Fruit fly (Drosophila melanogaster) whole organism, embryonic: ENCODE data around the gene mio.

Experiments
- BEAF-32 ChIP-seq: fragments of 200-800 bp; sonication (Bioruptor generic); optimal IDR thresholded peaks from 3 replicates; lab custom pipeline; 2017; ENCODE audit warnings: missing biosample characterization, missing genetic modification characterization, mild to moderate bottlenecking, moderate library complexity, missing genetic modification reagents
- Blimp-1 ChIP-seq: fragments of 200-800 bp; sonication (Bioruptor generic); optimal IDR thresholded peaks from 3 replicates; lab custom pipeline; 2018; ENCODE audit warnings: missing biosample characterization, missing genetic modification characterization, mild to moderate bottlenecking, moderate library complexity, missing genetic modification reagents
- CG10366 ChIP-seq: fragments of 200-800 bp; sonication (Bioruptor generic); IDR thresholded peaks from 2 replicates; pipeline ENCODE4 v1.3.6; 2022; ENCODE audit warnings: missing biosample characterization, missing genetic modification characterization
- CG11085 ChIP-seq: fragments of 200-800 bp; sonication (Bioruptor generic); IDR thresholded peaks from 2 replicates; pipeline ENCODE4 v1.3.6; 2022; ENCODE audit warnings: missing biosample characterization, missing genetic modification characterization
- CG13775 ChIP-seq: fragments of 200-800 bp; sonication (Bioruptor generic); optimal IDR thresholded peaks from 3 replicates; lab custom pipeline; 2017; ENCODE audit warnings: missing biosample characterization, mild to moderate bottlenecking, missing genetic modification characterization
- CG15601 ChIP-seq: fragments of 200-800 bp; sonication (Bioruptor generic); optimal IDR thresholded peaks from 3 replicates; lab custom pipeline; 2019; ENCODE audit warnings: missing biosample characterization, mild to moderate bottlenecking, missing genetic modification characterization, moderate library complexity
- CG16779 ChIP-seq: fragments of 200-800 bp; sonication (Bioruptor generic); IDR thresholded peaks from 2 replicates; pipeline ENCODE4 v1.3.6; 2022; ENCODE audit warnings: missing biosample characterization, missing genetic modification characterization
- CG16863 ChIP-seq: fragments of 200-800 bp; sonication (Bioruptor generic); optimal IDR thresholded peaks from 3 replicates; lab custom pipeline; 2016; ENCODE audit warnings: missing biosample characterization, missing genetic modification characterization
- CG17568 ChIP-seq: fragments of 200-800 bp; sonication (Bioruptor generic); optimal IDR thresholded peaks from 2 replicates; lab custom pipeline; 2018; ENCODE audit warnings: missing biosample characterization, mild to moderate bottlenecking, missing genetic modification characterization, moderate library complexity
- CG2120 ChIP-seq: fragments of 200-800 bp; sonication (Bioruptor generic); optimal IDR thresholded peaks from 3 replicates; lab custom pipeline; 2016; ENCODE audit warnings: missing biosample characterization, missing genetic modification characterization
- CG2199 ChIP-seq: fragments of 200-800 bp; sonication (Bioruptor generic); IDR thresholded peaks from 3 replicates; pipeline ENCODE4 v1.3.6; 2022; ENCODE audit warnings: missing biosample characterization, missing genetic modification characterization
- CG33557 ChIP-seq: fragments of 200-800 bp; sonication (Bioruptor generic); optimal IDR thresholded peaks from 2 replicates; lab custom pipeline; 2019; ENCODE audit warnings: missing biosample characterization, mild to moderate bottlenecking, missing genetic modification characterization, moderate library complexity
- CG3995 ChIP-seq: fragments of 200-800 bp; sonication (Bioruptor generic); optimal IDR thresholded peaks from 3 replicates; lab custom pipeline; 2016; ENCODE audit warnings: missing biosample characterization, missing genetic modification characterization
- CG6791 ChIP-seq: fragments of 200-800 bp; sonication (Bioruptor generic); IDR thresholded peaks from 3 replicates; pipeline ENCODE4 v1.3.6; 2022; ENCODE audit warnings: missing biosample characterization, missing genetic modification characterization; ENCODE audit not compliant: partially characterized antibody
- CG7271 ChIP-seq: fragments of 200-800 bp; sonication (Bioruptor generic); optimal IDR thresholded peaks from 2 replicates; lab custom pipeline; 2018; ENCODE audit warnings: missing biosample characterization, mild to moderate bottlenecking, missing genetic modification characterization, moderate library complexity
- CG8290 ChIP-seq, 3 experiments: fragments of 200-800 bp; sonication (Bioruptor generic); optimal IDR thresholded peaks; 2 replicates each; lab custom pipeline; 2016 to 2019; ENCODE audit warnings: missing biosample characterization in 3 of 3, missing genetic modification characterization in 3 of 3, mild to moderate bottlenecking in 2 of 3, moderate library complexity in 1 of 3
- CG8388 ChIP-seq: fragments of 200-800 bp; sonication (Bioruptor generic); optimal IDR thresholded peaks from 2 replicates; lab custom pipeline; 2019; ENCODE audit warnings: missing biosample characterization, mild to moderate bottlenecking, missing genetic modification characterization, moderate library complexity
- D ChIP-seq, 2 experiments: fragments of 200-800 bp in 1 of 2; fragments of >200 bp in 1 of 2; sonication (Bioruptor generic) in 1 of 2; optimal IDR thresholded peaks; 2 replicates in 1 of 2; 3 replicates in 1 of 2; lab custom pipeline; 2017; ENCODE audit warnings: mild to moderate bottlenecking in 1 of 2, missing biosample characterization in 1 of 2, missing genetic modification characterization in 1 of 2, missing genetic modification reagents in 1 of 2
- Drgx ChIP-seq: fragments of 200-800 bp; sonication (Bioruptor generic); IDR thresholded peaks from 2 replicates; pipeline ENCODE4 v1.3.6; 2022; ENCODE audit warnings: missing biosample characterization, missing genetic modification characterization
- E2f2 ChIP-seq: fragments of 200-800 bp; sonication (Bioruptor generic); IDR thresholded peaks from 2 replicates; pipeline ENCODE4 v1.3.6; 2022; ENCODE audit warnings: missing biosample characterization, missing genetic modification characterization
- Fer1 ChIP-seq: fragments of 200-800 bp; sonication (Bioruptor generic); optimal IDR thresholded peaks from 2 replicates; lab custom pipeline; 2017; ENCODE audit warnings: missing biosample characterization, mild to moderate bottlenecking, missing genetic modification characterization
- Gsc ChIP-seq: fragments of 200-800 bp; sonication (Bioruptor generic); IDR thresholded peaks from 2 replicates; pipeline ENCODE4 v1.3.6; 2022; ENCODE audit warnings: missing biosample characterization, missing genetic modification characterization
- Gug ChIP-seq: fragments of 200-800 bp; sonication (Bioruptor generic); IDR thresholded peaks from 4 replicates; pipeline ENCODE4 v1.3.6; 2022; ENCODE audit warnings: missing biosample characterization, missing genetic modification characterization
- Kr ChIP-seq: fragments of 200-800 bp; sonication (Bioruptor generic); optimal IDR thresholded peaks from 2 replicates; lab custom pipeline; 2017; ENCODE audit warnings: missing biosample characterization, mild to moderate bottlenecking, missing genetic modification characterization
- MBD-R2 ChIP-seq: fragments of 200-800 bp; sonication (Bioruptor generic); IDR thresholded peaks from 2 replicates; pipeline ENCODE4 v1.3.6; 2022; ENCODE audit warnings: missing biosample characterization, missing genetic modification characterization
- Neu2 ChIP-seq: fragments of 200-800 bp; sonication (Bioruptor generic); optimal IDR thresholded peaks from 3 replicates; lab custom pipeline; 2016; ENCODE audit warnings: missing biosample characterization, missing genetic modification characterization, borderline replicate concordance
- Oaz ChIP-seq: fragments of 200-800 bp; sonication (Bioruptor generic); IDR thresholded peaks from 2 replicates; pipeline ENCODE4 v1.3.6; 2022; ENCODE audit warnings: missing biosample characterization, missing genetic modification characterization
- Ravus ChIP-seq: fragments of 200-800 bp; sonication (Bioruptor generic); IDR thresholded peaks from 2 replicates; pipeline ENCODE4 v1.3.6; 2022; ENCODE audit warnings: missing biosample characterization, missing genetic modification characterization
- bsh ChIP-seq, 2 experiments: fragments of 200-800 bp; sonication (Bioruptor generic); optimal IDR thresholded peaks; 2 replicates each; lab custom pipeline; 2017 to 2018; ENCODE audit warnings: mild to moderate bottlenecking in 2 of 2, missing biosample characterization in 2 of 2, missing genetic modification characterization in 2 of 2, moderate library complexity in 1 of 2
- cg ChIP-seq: fragments of 200-800 bp; sonication (Bioruptor generic); optimal IDR thresholded peaks from 3 replicates; lab custom pipeline; 2019; ENCODE audit warnings: missing biosample characterization, mild to moderate bottlenecking, missing genetic modification characterization, moderate library complexity
- chif ChIP-seq, 2 experiments: fragments of 200-800 bp; sonication (Bioruptor generic); optimal IDR thresholded peaks; 3 replicates each; lab custom pipeline; 2016; ENCODE audit warnings: missing biosample characterization in 2 of 2, missing genetic modification characterization in 2 of 2
- dimm ChIP-seq: fragments of 200-800 bp; sonication (Bioruptor generic); IDR thresholded peaks from 2 replicates; pipeline ENCODE4 v1.3.6; 2022; ENCODE audit warnings: missing biosample characterization, missing genetic modification characterization
- dm ChIP-seq: fragments of 200-800 bp; sonication (Bioruptor generic); optimal IDR thresholded peaks from 3 replicates; lab custom pipeline; 2016; ENCODE audit warnings: missing biosample characterization, missing genetic modification characterization
- dmrt11E ChIP-seq: fragments of 200-800 bp; sonication (Bioruptor generic); optimal IDR thresholded peaks from 3 replicates; lab custom pipeline; 2018; ENCODE audit warnings: missing biosample characterization, mild to moderate bottlenecking, missing genetic modification characterization, moderate library complexity
- fd3F ChIP-seq: fragments of 200-800 bp; sonication (Bioruptor generic); optimal IDR thresholded peaks from 2 replicates; lab custom pipeline; 2018; ENCODE audit warnings: missing biosample characterization, mild to moderate bottlenecking, missing genetic modification characterization, moderate library complexity
- ftz-f1 ChIP-seq: fragments of 200-800 bp; sonication (Bioruptor generic); optimal IDR thresholded peaks from 2 replicates; lab custom pipeline; 2016; ENCODE audit warnings: missing biosample characterization, missing genetic modification characterization
- jumu ChIP-seq: fragments of 200-800 bp; sonication (Bioruptor generic); optimal IDR thresholded peaks from 3 replicates; lab custom pipeline; 2016; ENCODE audit warnings: missing biosample characterization, missing genetic modification characterization
- knrl ChIP-seq: fragments of 200-800 bp; sonication (Bioruptor generic); IDR thresholded peaks from 3 replicates; pipeline ENCODE4 v1.3.6; 2022; ENCODE audit warnings: missing biosample characterization, missing genetic modification characterization; ENCODE audit not compliant: partially characterized antibody
- lab ChIP-seq: fragments of 200-800 bp; sonication (Bioruptor generic); optimal IDR thresholded peaks from 3 replicates; lab custom pipeline; 2017; ENCODE audit warnings: missing biosample characterization, missing genetic modification characterization, mild to moderate bottlenecking, moderate library complexity, missing genetic modification reagents
- lbe ChIP-seq: fragments of 200-800 bp; sonication (Bioruptor generic); optimal IDR thresholded peaks from 2 replicates; lab custom pipeline; 2016; ENCODE audit warnings: missing biosample characterization, mild to moderate bottlenecking, missing genetic modification characterization
- odd ChIP-seq: fragments of 200-800 bp; sonication (Bioruptor generic); optimal IDR thresholded peaks from 2 replicates; lab custom pipeline; 2017; ENCODE audit warnings: missing biosample characterization, mild to moderate bottlenecking, missing genetic modification characterization
- pb ChIP-seq: fragments of 200-800 bp; sonication (Bioruptor generic); optimal IDR thresholded peaks from 3 replicates; lab custom pipeline; 2016; ENCODE audit warnings: missing biosample characterization, missing genetic modification characterization
- peb ChIP-seq: fragments of 200-800 bp; sonication (Bioruptor generic); IDR thresholded peaks from 2 replicates; pipeline ENCODE4 v1.3.6; 2022; ENCODE audit warnings: missing biosample characterization, missing genetic modification characterization
- pho ChIP-seq: fragments of 200-800 bp; sonication (Bioruptor generic); optimal IDR thresholded peaks from 2 replicates; lab custom pipeline; 2016; ENCODE audit warnings: missing biosample characterization, missing genetic modification characterization
- row ChIP-seq: fragments of 200-800 bp; sonication (Bioruptor generic); IDR thresholded peaks from 3 replicates; pipeline ENCODE4 v1.3.6; 2022; ENCODE audit warnings: missing biosample characterization, missing genetic modification characterization
- so ChIP-seq: fragments of 200-800 bp; sonication (Bioruptor generic); IDR thresholded peaks from 3 replicates; pipeline ENCODE4 v1.3.6; 2022; ENCODE audit warnings: missing biosample characterization, missing genetic modification characterization
- ssp ChIP-seq: fragments of 200-800 bp; sonication (Bioruptor generic); IDR thresholded peaks from 2 replicates; pipeline ENCODE4 v1.3.6; 2022; ENCODE audit warnings: missing biosample characterization, missing genetic modification characterization
- sug ChIP-seq: fragments of 200-800 bp; optimal IDR thresholded peaks from 2 replicates; lab custom pipeline; 2019; ENCODE audit warnings: missing biosample characterization, mild to moderate bottlenecking, missing genetic modification characterization, moderate library complexity
- tin ChIP-seq: fragments of 200-800 bp; sonication (Bioruptor generic); optimal IDR thresholded peaks from 3 replicates; lab custom pipeline; 2016; ENCODE audit warnings: missing biosample characterization, missing genetic modification characterization

mio gene

DNA sequence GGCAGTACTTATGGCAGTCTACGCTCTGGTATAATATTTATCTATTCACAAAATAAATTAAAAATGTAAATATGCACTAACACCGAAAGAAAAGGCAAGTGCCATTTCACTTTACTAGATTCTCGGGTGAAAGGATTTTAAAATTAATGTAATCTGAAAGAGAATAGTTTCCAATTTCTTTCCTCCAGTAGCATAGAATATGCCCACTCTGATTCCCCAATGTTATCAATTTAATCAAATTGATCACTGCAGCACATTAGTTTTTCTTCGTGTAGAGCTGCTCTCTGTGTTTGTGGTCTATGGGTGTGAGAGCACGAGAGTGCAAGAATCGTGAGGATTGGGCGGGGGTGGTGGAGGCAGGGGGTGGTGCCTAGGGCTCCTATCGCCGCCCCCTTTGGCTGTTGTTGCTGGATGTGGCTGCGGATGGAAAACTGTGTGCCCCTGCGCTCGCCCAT lies 16.0 kb upstream of the mio start (continued):
- TF ChIP-seq odd: peak; percentile 75
- 0 out of 3 replicates have a peak, but pooled peaks have one; percentile 12 for TF ChIP-seq knrl (GFP tag; lab: Robert Waterston, UW)
- peak; percentile 70; the same call in 2 of the 3 replicates for TF ChIP-seq so (GFP tag; lab: Robert Waterston, UW)
- no peak for TF ChIP-seq cg
- TF ChIP-seq Oaz: no peak
- peak; percentile 88 for TF ChIP-seq Drgx (GFP tag; lab: Robert Waterston, UW)
- TF ChIP-seq E2f2 (GFP tag; lab: Robert Waterston, UW): peak; percentile 40; the same call in 1 of the 2 replicates
- no peak for TF ChIP-seq Neu2 (GFP tag; lab: Kevin White, UChicago)
- TF ChIP-seq CG2199 (GFP tag; lab: Robert Waterston, UW): no peak
- peak; percentile 58 for TF ChIP-seq pb
- TF ChIP-seq chif (GFP tag; optimal IDR thresholded peaks at IDR 0.05; lab: Kevin White, UChicago): peak; percentile 84
- TF ChIP-seq ftz-f1: no peak
- peak; percentile 42; the same call in 2 of the 4 replicates for TF ChIP-seq Gug (GFP tag; lab: Robert Waterston, UW)
- peak; percentile 73 for TF ChIP-seq CG16863 (GFP tag; lab: Kevin White, UChicago)
- no peak for TF ChIP-seq CG6791
- peak; percentile 81 for TF ChIP-seq CG17568 (GFP tag; lab: Kevin White, UChicago)
- TF ChIP-seq CG13775: peak; percentile 81
- no peak for TF ChIP-seq CG11085 (GFP tag; lab: Robert Waterston, UW)
- TF ChIP-seq lab (GFP tag; lab: Kevin White, UChicago): peak; percentile 82
- TF ChIP-seq lbe (GFP tag; lab: Kevin White, UChicago): peak; percentile 27
- TF ChIP-seq CG33557 (GFP tag; lab: Kevin White, UChicago): peak; percentile 96
- 0 out of 2 replicates have a peak, but pooled peaks have one; percentile 35 for TF ChIP-seq ssp
- TF ChIP-seq BEAF-32 (GFP tag; lab: Kevin White, UChicago): no peak
- TF ChIP-seq Ravus (GFP tag; lab: Robert Waterston, UW): no peak; the same call in 1 of the 2 replicates
- no peak for TF ChIP-seq Kr (GFP tag; lab: Kevin White, UChicago)
- no peak for TF ChIP-seq pho (GFP tag; lab: Kevin White, UChicago)
- TF ChIP-seq fd3F (GFP tag; lab: Kevin White, UChicago): peak; percentile 23
- TF ChIP-seq CG2120: no peak
- TF ChIP-seq Blimp-1 (GFP tag; lab: Kevin White, UChicago): peak; percentile 91
- peak; percentile 76 for TF ChIP-seq CG8290 (GFP tag; optimal IDR thresholded peaks at IDR 0.05; lab: Kevin White, UChicago)
- TF ChIP-seq CG8290 (tag; optimal IDR thresholded peaks at IDR 0.05; lab: Kevin White, UChicago): peak; percentile 20 to 80
- peak; percentile 82 for TF ChIP-seq row (GFP tag; lab: Robert Waterston, UW)
- TF ChIP-seq CG7271 (tag; lab: Kevin White, UChicago): peak; percentile 6
- no peak for TF ChIP-seq D (optimal IDR thresholded peaks at IDR 0.05; lab: Kevin White, UChicago)
- peak; percentile 96 for TF ChIP-seq D (GFP tag; optimal IDR thresholded peaks at IDR 0.05; lab: Kevin White, UChicago)
- no peak for TF ChIP-seq dm (GFP tag; lab: Kevin White, UChicago)
- peak; percentile 59 for TF ChIP-seq Gsc (GFP tag; lab: Robert Waterston, UW)
- peak; percentile 60 for TF ChIP-seq CG10366 (GFP tag; lab: Robert Waterston, UW)
- peak; percentile 60 for TF ChIP-seq jumu (GFP tag; lab: Kevin White, UChicago)
- peak; percentile 95 for TF ChIP-seq dmrt11E (tag; lab: Kevin White, UChicago)
- TF ChIP-seq bsh (GFP tag; optimal IDR thresholded peaks at IDR 0.05; lab: Kevin White, UChicago): peak; percentile 88 to 95
- TF ChIP-seq CG15601 (tag; lab: Kevin White, UChicago): peak; percentile 96
- TF ChIP-seq sug: peak; percentile 32
- TF ChIP-seq tin (GFP tag; lab: Kevin White, UChicago): peak; percentile 74
- TF ChIP-seq dimm (GFP tag; lab: Robert Waterston, UW): 0 out of 2 replicates have a peak, but pooled peaks have one; percentile 31
- no peak for TF ChIP-seq CG16779 (GFP tag; lab: Robert Waterston, UW)
- TF ChIP-seq Fer1 (GFP tag; lab: Kevin White, UChicago): peak; percentile 53
- peak; percentile 63 for TF ChIP-seq peb (GFP tag; lab: Robert Waterston, UW)
- no peak for TF ChIP-seq CG3995
- no peak; the same call in 1 of the 2 replicates for TF ChIP-seq MBD-R2 (GFP tag; lab: Robert Waterston, UW)
- TF ChIP-seq CG8388: peak; percentile 90
